Fruit fly (Drosophila melanogaster): ENCODE results near the gene Pka-R1.

The Pka-R1 gene

dm6 chr3L:20771001-20771890 lies 44.7 kb upstream of the Pka-R1 start, which contains the start of the genes CG4042 and Pitslre (continued):
- TF ChIP-seq slou (GFP tag; optimal IDR thresholded peaks at IDR 0.05): peak; percentile 30
- peak; percentile 63 for TF ChIP-seq tin (GFP tag; optimal IDR thresholded peaks at IDR 0.05)

- TF ChIP-seq Abd-B (GFP tag; optimal IDR thresholded peaks at IDR 0.05): peak; percentile 51
- peak; percentile 86 for TF ChIP-seq CG18262 (tag; optimal IDR thresholded peaks at IDR 0.05)
- TF ChIP-seq CG12071 (GFP tag; optimal IDR thresholded peaks at IDR 0.05): peak; percentile 85
- peak; percentile 4 for TF ChIP-seq CG11723 (GFP tag; optimal IDR thresholded peaks at IDR 0.05)
- TF ChIP-seq Doc2 (GFP tag; IDR thresholded peaks at IDR 0.05): no peak
- peak; percentile 76 for TF ChIP-seq tgo (GFP tag; IDR thresholded peaks at IDR 0.05)
- peak; percentile 64 for TF ChIP-seq mam (GFP tag; optimal IDR thresholded peaks at IDR 0.05)
- peak; percentile 81 for TF ChIP-seq Hsf (GFP tag; optimal IDR thresholded peaks at IDR 0.05)
- TF ChIP-seq peb (GFP tag; IDR thresholded peaks at IDR 0.05): peak; percentile 65
- peak; percentile 73 for TF ChIP-seq Chrac-16 (GFP tag; optimal IDR thresholded peaks at IDR 0.05)
- TF ChIP-seq al (GFP tag; IDR thresholded peaks at IDR 0.05): peak; percentile 55; the same call in 1 of the 2 replicates
- no peak for TF ChIP-seq fd102C (GFP tag; optimal IDR thresholded peaks at IDR 0.05)
- TF ChIP-seq CG6854 (GFP tag; optimal IDR thresholded peaks at IDR 0.05): peak; percentile 70
- peak; percentile 84 for TF ChIP-seq lilli (GFP tag; optimal IDR thresholded peaks at IDR 0.05)
- TF ChIP-seq otp (GFP tag; IDR thresholded peaks at IDR 0.05): peak; percentile 83; the same call in 2 of the 3 replicates
- peak; percentile 30 for TF ChIP-seq pnt (GFP tag; optimal IDR thresholded peaks at IDR 0.05)
- TF ChIP-seq emc (GFP tag; optimal IDR thresholded peaks at IDR 0.05): peak; percentile 40
- peak; percentile 51; the same call in 1 of the 2 replicates for TF ChIP-seq CG4360 (GFP tag; IDR thresholded peaks at IDR 0.05)
- peak; percentile 50 for TF ChIP-seq CG3847 (GFP tag; IDR thresholded peaks at IDR 0.05)
- peak; percentile 76 for TF ChIP-seq NfI (GFP tag; optimal IDR thresholded peaks at IDR 0.05)
- TF ChIP-seq CG32772 (GFP tag; IDR thresholded peaks at IDR 0.05): peak; percentile 66; the same call in 1 of the 2 replicates
- no peak for TF ChIP-seq Tbp (GFP tag; optimal IDR thresholded peaks at IDR 0.05)
- TF ChIP-seq CG3281 (GFP tag; optimal IDR thresholded peaks at IDR 0.05): peak; percentile 81
- TF ChIP-seq CG9609 (GFP tag; optimal IDR thresholded peaks at IDR 0.05): peak; percentile 58
- TF ChIP-seq zen2 (GFP tag; IDR thresholded peaks at IDR 0.05; ENCODE audit: partially characterized antibody): no peak
- no peak for TF ChIP-seq cad (GFP tag; optimal IDR thresholded peaks at IDR 0.05)
- TF ChIP-seq CG13775 (GFP tag; optimal IDR thresholded peaks at IDR 0.05): peak; percentile 75
- peak; percentile 64 for TF ChIP-seq CG13123 (GFP tag; optimal IDR thresholded peaks at IDR 0.05)
- no peak for TF ChIP-seq amos (GFP tag; IDR thresholded peaks at IDR 0.05; ENCODE audit: partially characterized antibody)
- TF ChIP-seq CG15269 (tag; optimal IDR thresholded peaks at IDR 0.05): peak; percentile 78
- TF ChIP-seq CG4424 (GFP tag; optimal IDR thresholded peaks at IDR 0.05): peak; percentile 79
- peak; percentile 88 for TF ChIP-seq row (GFP tag; IDR thresholded peaks at IDR 0.05)
- TF ChIP-seq CG11247 (GFP tag; IDR thresholded peaks at IDR 0.05): peak; percentile 78
- no peak for TF ChIP-seq CG3838 (GFP tag; optimal IDR thresholded peaks at IDR 0.05)
- TF ChIP-seq MBD-R2 (GFP tag; IDR thresholded peaks at IDR 0.05): peak; percentile 46; the same call in 1 of the 2 replicates
- peak; percentile 58; the same call in 1 of the 2 replicates for TF ChIP-seq sim (GFP tag; IDR thresholded peaks at IDR 0.05)
- TF ChIP-seq Meics (GFP tag; optimal IDR thresholded peaks at IDR 0.05): peak; percentile 84
- no peak for TF ChIP-seq sug (tag; optimal IDR thresholded peaks at IDR 0.05)
- TF ChIP-seq CG30020 (tag; optimal IDR thresholded peaks at IDR 0.05): no peak
- TF ChIP-seq ttk (GFP tag; IDR thresholded peaks at IDR 0.05): peak; percentile 55
- peak; percentile 23 for TF ChIP-seq ftz-f1 (GFP tag; optimal IDR thresholded peaks at IDR 0.05)
- TF ChIP-seq zf30C (GFP tag; optimal IDR thresholded peaks at IDR 0.05): no peak
- peak; percentile 55 for TF ChIP-seq CoRest (tag; optimal IDR thresholded peaks at IDR 0.05)
- TF ChIP-seq vvl (GFP tag; IDR thresholded peaks at IDR 0.05): peak; percentile 89
Measured at dm6 chr3L:20771891-20772646, 43.8 kb upstream of the Pka-R1 start.
